Worm (Caenorhabditis elegans) whole organism, L2 larva: ENCODE data around the gene nhr-94.

Experiments used
- blmp-1 ChIP-seq: sonication (generic microtip); optimal IDR thresholded peaks from 2 replicates; lab custom pipeline; 2017; ENCODE audit warnings: missing genetic modification characterization, mild to moderate bottlenecking, missing compliant biosample characterization, antibody characterized with exemption, moderate library complexity; ENCODE audit not compliant: insufficient read depth
- ceh-16 ChIP-seq: fragments of 150-350 bp; optimal IDR thresholded peaks from 2 replicates; lab custom pipeline; 2014; ENCODE audit warnings: missing biosample characterization, missing genetic modification characterization
- lsy-2 ChIP-seq, 2 experiments: fragments of 150-350 bp in 1 of 2; sonication (generic microtip) in 1 of 2; optimal IDR thresholded peaks; 2 replicates each; lab custom pipeline; 2014 to 2017; ENCODE audit warnings: missing biosample characterization in 2 of 2, missing genetic modification characterization in 2 of 2
- nhr-11 ChIP-seq: fragments of 150-350 bp; optimal IDR thresholded peaks from 2 replicates; lab custom pipeline; 2014; ENCODE audit warnings: missing biosample characterization, missing genetic modification characterization
- zag-1 ChIP-seq: fragments of 150-350 bp; optimal IDR thresholded peaks from 2 replicates; lab custom pipeline; 2014; ENCODE audit warnings: missing biosample characterization, missing genetic modification characterization

ce11 chrV:7717629-7718028 lies 31.5 kb upstream of the nhr-94 start, which contains the start of gene ZK105.5:
- TF ChIP-seq blmp-1 (tag; lab: Kevin White, UChicago) (no peak), lsy-2 (tag; optimal IDR thresholded peaks at IDR 0.05; lab: Kevin White, UChicago) (no peak), zag-1 (tag; lab: Kevin White, UChicago) (no peak), ceh-16 (tag; lab: Kevin White, UChicago) (no peak), nhr-11 (no peak)
